Fruit fly (Drosophila melanogaster) whole organism, embryonic: ENCODE data around the gene tyn.

ENCODE experiments used
- H15 ChIP-seq: fragments of 200-800 bp; sonication (Bioruptor generic); IDR thresholded peaks from 3 replicates; pipeline ENCODE4 v1.3.6; 2022; ENCODE audit warnings: missing biosample characterization, missing genetic modification characterization
- danr ChIP-seq: fragments of 200-800 bp; sonication (Bioruptor generic); IDR thresholded peaks from 2 replicates; pipeline ENCODE4 v1.3.6; 2022; ENCODE audit warnings: missing biosample characterization, missing genetic modification characterization

dm6 chrX:126614-127013, 13.5 kb upstream of the tyn start, which contains the start of gene CG17636:
- TF ChIP-seq H15 (GFP tag; lab: Robert Waterston, UW) (no peak), danr (GFP tag; lab: Robert Waterston, UW) (no peak)
